Fruit fly (Drosophila melanogaster) whole organism, embryonic: Measurements from ENCODE around the gene CBP.

Experiments used
- Atf6 ChIP-seq: fragments of 200-800 bp; sonication (Bioruptor generic); IDR thresholded peaks from 2 replicates; pipeline ENCODE4 v1.3.6; 2022; ENCODE audit warnings: missing biosample characterization, missing genetic modification characterization
- BEAF-32 ChIP-seq: fragments of 200-800 bp; sonication (Bioruptor generic); optimal IDR thresholded peaks from 3 replicates; lab custom pipeline; 2017; ENCODE audit warnings: missing biosample characterization, missing genetic modification characterization, mild to moderate bottlenecking, moderate library complexity, missing genetic modification reagents
- C15 ChIP-seq: fragments of 200-800 bp; sonication (Bioruptor generic); IDR thresholded peaks from 3 replicates; pipeline ENCODE4 v1.3.6; 2022; ENCODE audit warnings: missing biosample characterization, missing genetic modification characterization
- CG12942 ChIP-seq: fragments of 200-800 bp; sonication (Bioruptor generic); optimal IDR thresholded peaks from 3 replicates; lab custom pipeline; 2016; ENCODE audit warnings: missing biosample characterization, missing genetic modification characterization
- CG14050 ChIP-seq: fragments of 200-800 bp; sonication (Bioruptor generic); IDR thresholded peaks from 3 replicates; pipeline ENCODE4 v1.3.6; 2022; ENCODE audit warnings: missing biosample characterization, missing genetic modification characterization
- CG15269 ChIP-seq: fragments of 200-800 bp; sonication (Bioruptor generic); optimal IDR thresholded peaks from 2 replicates; lab custom pipeline; 2018; ENCODE audit warnings: missing biosample characterization, mild to moderate bottlenecking, missing genetic modification characterization, moderate library complexity
- CG1603 ChIP-seq: fragments of 200-800 bp; sonication (Bioruptor generic); optimal IDR thresholded peaks from 2 replicates; lab custom pipeline; 2019; ENCODE audit warnings: missing biosample characterization, mild to moderate bottlenecking, missing genetic modification characterization, moderate library complexity
- CG16815 ChIP-seq: fragments of 200-800 bp; sonication (Bioruptor generic); optimal IDR thresholded peaks from 3 replicates; lab custom pipeline; 2017; ENCODE audit warnings: missing biosample characterization, mild to moderate bottlenecking, missing genetic modification characterization
- CG18599 ChIP-seq: fragments of 200-800 bp; sonication (Bioruptor generic); optimal IDR thresholded peaks from 3 replicates; lab custom pipeline; 2017; ENCODE audit warnings: missing biosample characterization, missing genetic modification characterization, mild to moderate bottlenecking, moderate library complexity, missing genetic modification reagents
- CG2120 ChIP-seq: fragments of 200-800 bp; sonication (Bioruptor generic); optimal IDR thresholded peaks from 3 replicates; lab custom pipeline; 2016; ENCODE audit warnings: missing biosample characterization, missing genetic modification characterization
- CG2875 ChIP-seq: fragments of 200-800 bp; sonication (Bioruptor generic); optimal IDR thresholded peaks from 2 replicates; lab custom pipeline; 2017; ENCODE audit warnings: missing biosample characterization, mild to moderate bottlenecking, missing genetic modification characterization, missing genetic modification reagents
- CG30431 ChIP-seq: fragments of 200-800 bp; sonication (Bioruptor generic); optimal IDR thresholded peaks from 2 replicates; lab custom pipeline; 2017; ENCODE audit warnings: missing biosample characterization, missing genetic modification characterization
- CG3407 ChIP-seq: fragments of 200-800 bp; sonication (Bioruptor generic); optimal IDR thresholded peaks from 2 replicates; lab custom pipeline; 2018; ENCODE audit warnings: missing biosample characterization, mild to moderate bottlenecking, missing genetic modification characterization
- CG34224 ChIP-seq: fragments of 200-800 bp; sonication (Bioruptor generic); IDR thresholded peaks from 3 replicates; pipeline ENCODE4 v1.3.6; 2022; ENCODE audit warnings: missing biosample characterization, missing genetic modification characterization; ENCODE audit not compliant: partially characterized antibody
- CG3726 ChIP-seq: fragments of 200-800 bp; sonication (Bioruptor generic); IDR thresholded peaks from 3 replicates; pipeline ENCODE4, ENCODE4 v1.3.6; 2022; ENCODE audit warnings: missing biosample characterization, missing genetic modification characterization
- CG42726 ChIP-seq: fragments of 200-800 bp; sonication (Bioruptor generic); IDR thresholded peaks from 2 replicates; pipeline ENCODE4 v1.3.6; 2022; ENCODE audit warnings: missing biosample characterization, missing genetic modification characterization; ENCODE audit not compliant: partially characterized antibody
- CG6272 ChIP-seq: fragments of 200-800 bp; sonication (Bioruptor generic); IDR thresholded peaks from 2 replicates; pipeline ENCODE4 v1.3.6; 2022; ENCODE audit warnings: missing biosample characterization, missing genetic modification characterization
- CG9727 ChIP-seq: fragments of 200-800 bp; sonication (Bioruptor generic); optimal IDR thresholded peaks from 3 replicates; lab custom pipeline; 2017; ENCODE audit warnings: missing biosample characterization, mild to moderate bottlenecking, missing genetic modification characterization
- Camta ChIP-seq: fragments of 200-800 bp; sonication (Bioruptor generic); optimal IDR thresholded peaks from 2 replicates; lab custom pipeline; 2016; ENCODE audit warnings: missing biosample characterization, missing genetic modification characterization
- Dip3 ChIP-seq: fragments of 200-800 bp; sonication (Bioruptor generic); optimal IDR thresholded peaks from 3 replicates; lab custom pipeline; 2016; ENCODE audit warnings: missing biosample characterization, missing genetic modification characterization
- Dll ChIP-seq: fragments of 200-800 bp; sonication (Bioruptor generic); IDR thresholded peaks from 4 replicates; pipeline ENCODE4 v1.3.6; 2022; ENCODE audit warnings: missing biosample characterization, missing genetic modification characterization; ENCODE audit not compliant: partially characterized antibody
- Gsc ChIP-seq: fragments of 200-800 bp; sonication (Bioruptor generic); IDR thresholded peaks from 2 replicates; pipeline ENCODE4 v1.3.6; 2022; ENCODE audit warnings: missing biosample characterization, missing genetic modification characterization
- HLH4C ChIP-seq: fragments of 200-800 bp; sonication (Bioruptor generic); IDR thresholded peaks from 3 replicates; pipeline ENCODE4 v1.3.6; 2022; ENCODE audit warnings: missing biosample characterization, missing genetic modification characterization; ENCODE audit not compliant: partially characterized antibody
- Hr39 ChIP-seq: fragments of >200 bp; optimal IDR thresholded peaks from 2 replicates; lab custom pipeline; 2017
- Lhr ChIP-seq: fragments of 200-800 bp; sonication (Bioruptor generic); optimal IDR thresholded peaks from 3 replicates; lab custom pipeline; 2017; ENCODE audit warnings: mild to moderate bottlenecking, missing biosample characterization, missing genetic modification reagents, missing genetic modification characterization
- Meics ChIP-seq: fragments of 200-800 bp; sonication (Bioruptor generic); optimal IDR thresholded peaks from 2 replicates; lab custom pipeline; 2017; ENCODE audit warnings: missing biosample characterization, mild to moderate bottlenecking, missing genetic modification characterization
- NC2β ChIP-seq: fragments of 200-800 bp; sonication (Bioruptor generic); optimal IDR thresholded peaks from 2 replicates; lab custom pipeline; 2016; ENCODE audit warnings: missing biosample characterization, missing genetic modification characterization
- Pdp1 ChIP-seq, 2 experiments: fragments of 200-800 bp; sonication (Bioruptor generic); optimal IDR thresholded peaks; 3 replicates each; lab custom pipeline; 2016; ENCODE audit warnings: missing biosample characterization in 2 of 2, missing genetic modification characterization in 2 of 2, mild to moderate bottlenecking in 1 of 2, moderate library complexity in 1 of 2
- Spps ChIP-seq: fragments of 200-800 bp; sonication (Bioruptor generic); optimal IDR thresholded peaks from 2 replicates; lab custom pipeline; 2018; ENCODE audit warnings: missing biosample characterization, mild to moderate bottlenecking, missing genetic modification characterization
- Sry-δ ChIP-seq: fragments of 200-800 bp; sonication (Bioruptor generic); optimal IDR thresholded peaks from 2 replicates; lab custom pipeline; 2016; ENCODE audit warnings: missing biosample characterization, missing genetic modification characterization
- ap ChIP-seq: fragments of 200-800 bp; sonication (Bioruptor generic); IDR thresholded peaks from 2 replicates; pipeline ENCODE4 v1.3.6; 2022; ENCODE audit warnings: missing biosample characterization, missing genetic modification characterization
- ara ChIP-seq: fragments of 200-800 bp; sonication (Bioruptor generic); IDR thresholded peaks from 2 replicates; pipeline ENCODE4 v1.3.6; 2022; ENCODE audit warnings: missing biosample characterization, missing genetic modification characterization
- bsh ChIP-seq, 2 experiments: fragments of 200-800 bp; sonication (Bioruptor generic); optimal IDR thresholded peaks; 2 replicates each; lab custom pipeline; 2017 to 2018; ENCODE audit warnings: mild to moderate bottlenecking in 2 of 2, missing biosample characterization in 2 of 2, missing genetic modification characterization in 2 of 2, moderate library complexity in 1 of 2
- cas ChIP-seq: fragments of 200-800 bp; sonication (Bioruptor generic); IDR thresholded peaks from 2 replicates; pipeline ENCODE4 v1.3.6; 2022; ENCODE audit warnings: missing biosample characterization, missing genetic modification characterization
- crp ChIP-seq, 2 experiments: fragments of 200-800 bp; sonication (Bioruptor generic); optimal IDR thresholded peaks; 2 replicates in 1 of 2; 3 replicates in 1 of 2; lab custom pipeline; 2017; ENCODE audit warnings: missing biosample characterization in 2 of 2, missing genetic modification characterization in 2 of 2, mild to moderate bottlenecking in 1 of 2, moderate library complexity in 1 of 2
- gce ChIP-seq: fragments of 200-800 bp; sonication (Bioruptor generic); IDR thresholded peaks from 3 replicates; pipeline ENCODE4 v1.3.6; 2022; ENCODE audit warnings: missing biosample characterization, missing genetic modification characterization
- gcm ChIP-seq: fragments of 200-800 bp; sonication (Bioruptor generic); optimal IDR thresholded peaks from 2 replicates; lab custom pipeline; 2019; ENCODE audit warnings: missing biosample characterization, mild to moderate bottlenecking, missing genetic modification characterization, moderate library complexity
- gt ChIP-seq: fragments of 200-800 bp; sonication (Bioruptor generic); IDR thresholded peaks from 2 replicates; pipeline ENCODE4 v1.3.6; 2022; ENCODE audit warnings: missing biosample characterization, missing genetic modification characterization
- ken ChIP-seq: fragments of 200-800 bp; sonication (Bioruptor generic); IDR thresholded peaks from 3 replicates; pipeline ENCODE4 v1.3.6; 2022; ENCODE audit warnings: missing biosample characterization, missing genetic modification characterization
- lab ChIP-seq: fragments of 200-800 bp; sonication (Bioruptor generic); optimal IDR thresholded peaks from 3 replicates; lab custom pipeline; 2017; ENCODE audit warnings: missing biosample characterization, missing genetic modification characterization, mild to moderate bottlenecking, moderate library complexity, missing genetic modification reagents
- lov ChIP-seq, 2 experiments: fragments of 200-800 bp in 1 of 2; fragments of >200 bp in 1 of 2; sonication (Bioruptor generic) in 1 of 2; IDR thresholded peaks in 1 of 2; optimal IDR thresholded peaks in 1 of 2; 2 replicates in 1 of 2; 3 replicates in 1 of 2; pipeline versions ENCODE4 v1.3.6 to Lab custom; 2017 to 2022; ENCODE audit warnings: missing biosample characterization in 1 of 2, missing genetic modification characterization in 1 of 2
- nom ChIP-seq: fragments of 200-800 bp; sonication (Bioruptor generic); optimal IDR thresholded peaks from 2 replicates; lab custom pipeline; 2017; ENCODE audit warnings: missing biosample characterization, missing genetic modification characterization, mild to moderate bottlenecking, moderate library complexity, missing genetic modification reagents
- prd ChIP-seq, 3 experiments: fragments of >200 bp in 2 of 3; fragments of 200-800 bp in 1 of 3; sonication (Bioruptor generic) in 1 of 3; optimal IDR thresholded peaks in 2 of 3; IDR thresholded peaks in 1 of 3; 2 replicates in 2 of 3; 3 replicates in 1 of 3; pipeline versions ENCODE4 v1.3.6 to Lab custom; 2017 to 2022; ENCODE audit warnings: missing biosample characterization in 1 of 3, missing genetic modification characterization in 1 of 3
- psq ChIP-seq: fragments of 200-800 bp; sonication (Bioruptor generic); optimal IDR thresholded peaks from 2 replicates; lab custom pipeline; 2017; ENCODE audit warnings: missing biosample characterization, missing genetic modification characterization
- sima ChIP-seq: fragments of 200-800 bp; sonication (Bioruptor generic); optimal IDR thresholded peaks from 2 replicates; lab custom pipeline; 2016; ENCODE audit warnings: missing biosample characterization, missing genetic modification characterization
- stwl ChIP-seq: fragments of 200-800 bp; sonication (Bioruptor generic); optimal IDR thresholded peaks from 3 replicates; lab custom pipeline; 2018; ENCODE audit warnings: missing biosample characterization, mild to moderate bottlenecking, missing genetic modification characterization, moderate library complexity
- tap ChIP-seq: fragments of 200-800 bp; optimal IDR thresholded peaks from 3 replicates; lab custom pipeline; 2019; ENCODE audit warnings: missing biosample characterization, mild to moderate bottlenecking, missing genetic modification characterization, moderate library complexity
- vfl ChIP-seq: fragments of 200-800 bp; sonication (Bioruptor generic); optimal IDR thresholded peaks from 2 replicates; lab custom pipeline; 2016; ENCODE audit warnings: missing biosample characterization, missing genetic modification characterization
- wor ChIP-seq: fragments of 200-800 bp; sonication (Bioruptor generic); IDR thresholded peaks from 2 replicates; pipeline ENCODE4 v1.3.6; 2022; ENCODE audit warnings: missing biosample characterization, missing genetic modification characterization

CBP gene

dm6 chrX:7333298-7333743 lies 3.8 kb upstream of the CBP start (continued):
- TF ChIP-seq CG30431 (GFP tag; lab: Kevin White, UChicago) (peak; percentile 20), CG12942 (GFP tag; lab: Kevin White, UChicago) (no peak), CG3726 (no peak), tap (no peak), nom (GFP tag; lab: Kevin White, UChicago) (no peak), stwl (tag; lab: Kevin White, UChicago) (peak; percentile 18), Sry-δ (GFP tag; lab: Kevin White, UChicago) (no peak), bsh (GFP tag; optimal IDR thresholded peaks at IDR 0.05; lab: Kevin White, UChicago) (peak in 1 of 2 experiments; percentile 42), Camta (peak; percentile 53), Spps (no peak), gce (GFP tag; lab: Robert Waterston, UW) (peak; percentile 64; the same call in 2 of the 3 replicates), ken (GFP tag; lab: Robert Waterston, UW) (0 out of 3 replicates have a peak, but pooled peaks have one; percentile 48), Meics (GFP tag; lab: Kevin White, UChicago) (no peak), crp (GFP tag; optimal IDR thresholded peaks at IDR 0.05; lab: Kevin White, UChicago) (no peak), CG2120 (no peak), wor (GFP tag; lab: Robert Waterston, UW) (no peak), lab (peak; percentile 35), gcm (GFP tag; lab: Kevin White, UChicago) (no peak), ap (no peak), C15 (GFP tag; lab: Robert Waterston, UW) (no peak), prd (optimal IDR thresholded peaks at IDR 0.05; lab: Kevin White, UChicago) (no peak), prd (GFP tag; IDR thresholded peaks at IDR 0.05; lab: Robert Waterston, UW) (peak; percentile 36; the same call in 1 of the 3 replicates), CG14050 (GFP tag; lab: Robert Waterston, UW) (no peak), CG15269 (tag; lab: Kevin White, UChicago) (no peak), cas (no peak), Dll (GFP tag; lab: Robert Waterston, UW) (no peak), CG1603 (tag; lab: Kevin White, UChicago) (peak; percentile 63), gt (GFP tag; lab: Robert Waterston, UW) (no peak), lov (optimal IDR thresholded peaks at IDR 0.05; lab: Kevin White, UChicago) (no peak), lov (GFP tag; IDR thresholded peaks at IDR 0.05; lab: Robert Waterston, UW) (peak; percentile 42; the same call in 1 of the 3 replicates), CG6272 (GFP tag; lab: Robert Waterston, UW) (no peak), Gsc (GFP tag; lab: Robert Waterston, UW) (no peak), CG9727 (GFP tag; lab: Kevin White, UChicago) (peak; percentile 33), Hr39 (no peak), CG3407 (GFP tag; lab: Kevin White, UChicago) (peak; percentile 64), CG42726 (GFP tag; lab: Robert Waterston, UW) (no peak), Pdp1 (GFP tag; optimal IDR thresholded peaks at IDR 0.05; lab: Kevin White, UChicago) (peak in 1 of 2 experiments; percentile 61), psq (GFP tag; lab: Kevin White, UChicago) (peak; percentile 9), CG2875 (GFP tag; lab: Kevin White, UChicago) (peak; percentile 57), Lhr (GFP tag; lab: Kevin White, UChicago) (peak; percentile 35), Atf6 (peak; percentile 54; the same call in 1 of the 2 replicates), NC2β (GFP tag; lab: Kevin White, UChicago) (peak; percentile 29), CG18599 (GFP tag; lab: Kevin White, UChicago) (no peak), sima (GFP tag; lab: Kevin White, UChicago) (no peak), Dip3 (GFP tag; lab: Kevin White, UChicago) (no peak), BEAF-32 (GFP tag; lab: Kevin White, UChicago) (no peak), vfl (GFP tag; lab: Kevin White, UChicago) (no peak), CG16815 (no peak), ara (GFP tag; lab: Robert Waterston, UW) (peak; percentile 54; the same call in 1 of the 2 replicates), HLH4C (no peak), CG34224 (GFP tag; lab: Robert Waterston, UW) (no peak)
